Worm (Caenorhabditis elegans) whole organism, L4 larva: Measurements from ENCODE around the gene nhr-124.
A peak's percentile ranks its signal among the peaks of the same experiment; 100 is the strongest.

Experiments used
- D1046.2 ChIP-seq: fragments of 200-800 bp; sonication (Bioruptor generic); IDR thresholded peaks from 2 replicates; pipeline ENCODE4 v1.3.6; 2022; ENCODE audit warnings: missing genetic modification characterization, missing compliant biosample characterization
- F26F4.8 ChIP-seq: fragments of 200-800 bp; sonication (Bioruptor generic); conservative IDR thresholded peaks from 2 replicates; pipeline ENCODE4 v1.3.6; 2022; ENCODE audit warnings: missing genetic modification characterization, missing compliant biosample characterization
- F49E8.2 ChIP-seq: sonication (generic microtip); optimal IDR thresholded peaks from 2 replicates; lab custom pipeline; 2016; ENCODE audit warnings: missing compliant biosample characterization, mild to moderate bottlenecking, missing genetic modification characterization, borderline replicate concordance
- R02D3.7 ChIP-seq: fragments of 150-350 bp; sonication (generic microtip); optimal IDR thresholded peaks from 3 replicates; lab custom pipeline; 2014; ENCODE audit warnings: missing biosample characterization, missing genetic modification characterization
- T26A8.4 ChIP-seq: fragments of 200-800 bp; sonication (Bioruptor generic); IDR thresholded peaks from 2 replicates; pipeline ENCODE4 v1.3.6; 2022; ENCODE audit warnings: missing genetic modification characterization, missing compliant biosample characterization
- Y5F2A.4 ChIP-seq: fragments of 200-800 bp; sonication (Bioruptor generic); optimal IDR thresholded peaks from 2 replicates; lab custom pipeline; 2018; ENCODE audit warnings: mild to moderate bottlenecking, missing genetic modification characterization, missing compliant biosample characterization
- ZK546.5 ChIP-seq, 2 experiments: sonication (generic microtip); optimal IDR thresholded peaks; 2 replicates each; lab custom pipeline; 2017; ENCODE audit warnings: missing biosample characterization in 2 of 2, missing genetic modification characterization in 2 of 2
- ceh-28 ChIP-seq: fragments of 150-350 bp; optimal IDR thresholded peaks from 2 replicates; lab custom pipeline; 2014; ENCODE audit warnings: missing biosample characterization, missing genetic modification reagents, missing genetic modification characterization
- ceh-44 ChIP-seq: fragments of 200-800 bp; sonication (Bioruptor generic); IDR thresholded peaks from 2 replicates; pipeline ENCODE4 v1.3.6; 2022; ENCODE audit warnings: missing genetic modification reagents, missing genetic modification characterization, missing compliant biosample characterization
- ces-1 ChIP-seq: fragments of 150-350 bp; sonication (generic microtip); optimal IDR thresholded peaks from 4 replicates; lab custom pipeline; 2014; ENCODE audit warnings: missing biosample characterization, missing genetic modification reagents, missing genetic modification characterization
- daf-16 ChIP-seq, 3 experiments: sonication (generic microtip); optimal IDR thresholded peaks; 2 replicates each; lab custom pipeline; 2016 to 2017; ENCODE audit warnings: missing genetic modification characterization in 3 of 3, missing genetic modification reagents in 3 of 3, mild to moderate bottlenecking in 2 of 3, missing compliant biosample characterization in 2 of 3, missing biosample characterization in 1 of 3, moderate library complexity in 1 of 3
- daf-8 ChIP-seq: fragments of 200-800 bp; sonication (Bioruptor generic); IDR thresholded peaks from 2 replicates; pipeline ENCODE4 v1.3.6; 2022; ENCODE audit warnings: missing genetic modification characterization, missing compliant biosample characterization
- dmd-6 ChIP-seq: fragments of 200-800 bp; sonication (Bioruptor generic); IDR thresholded peaks from 2 replicates; pipeline ENCODE4 v1.3.6; 2022; ENCODE audit warnings: missing genetic modification reagents, missing genetic modification characterization, missing compliant biosample characterization
- dmd-8 ChIP-seq: fragments of 200-800 bp; sonication (Bioruptor generic); IDR thresholded peaks from 2 replicates; pipeline ENCODE4 v1.3.6; 2022; ENCODE audit warnings: missing genetic modification characterization, missing compliant biosample characterization
- duxl-1 ChIP-seq: sonication (generic microtip); optimal IDR thresholded peaks from 2 replicates; lab custom pipeline; 2016; ENCODE audit warnings: mild to moderate bottlenecking, missing genetic modification characterization, moderate library complexity, missing compliant biosample characterization; ENCODE audit not compliant: poor library complexity
- hlh-11 ChIP-seq: fragments of 200-800 bp; sonication (Bioruptor generic); optimal IDR thresholded peaks from 2 replicates; lab custom pipeline; 2018; ENCODE audit warnings: mild to moderate bottlenecking, missing genetic modification characterization, missing compliant biosample characterization
- lin-1 ChIP-seq: fragments of 200-800 bp; sonication (Bioruptor generic); IDR thresholded peaks from 2 replicates; pipeline ENCODE4 v1.3.6; 2022; ENCODE audit warnings: missing genetic modification reagents, missing genetic modification characterization, missing compliant biosample characterization
- lin-13 ChIP-seq: fragments of 150-350 bp; optimal IDR thresholded peaks from 2 replicates; lab custom pipeline; 2014; ENCODE audit warnings: missing biosample characterization, missing genetic modification reagents, missing genetic modification characterization
- lin-15B ChIP-seq: fragments of 150-350 bp; sonication (generic microtip); optimal IDR thresholded peaks from 3 replicates; lab custom pipeline; 2014; ENCODE audit warnings: missing biosample characterization, missing genetic modification characterization
- lin-38 ChIP-seq: fragments of 200-800 bp; sonication (Bioruptor generic); IDR thresholded peaks from 2 replicates; pipeline ENCODE4 v1.3.6; 2022; ENCODE audit warnings: missing genetic modification reagents, missing genetic modification characterization, missing compliant biosample characterization
- lsy-2 ChIP-seq, 2 experiments: fragments of 150-350 bp in 1 of 2; sonication (generic microtip) in 1 of 2; optimal IDR thresholded peaks; 2 replicates each; lab custom pipeline; 2014 to 2017; ENCODE audit warnings: missing biosample characterization in 2 of 2, missing genetic modification characterization in 2 of 2
- madf-9 ChIP-seq: fragments of 200-800 bp; sonication (Bioruptor generic); conservative IDR thresholded peaks from 2 replicates; pipeline ENCODE4 v1.3.6; 2022; ENCODE audit warnings: missing genetic modification reagents, missing genetic modification characterization, missing compliant biosample characterization
- nhr-11 ChIP-seq: fragments of 150-350 bp; optimal IDR thresholded peaks from 2 replicates; lab custom pipeline; 2014; ENCODE audit warnings: missing biosample characterization, missing genetic modification characterization
- nhr-111 ChIP-seq: fragments of 200-800 bp; sonication (Bioruptor generic); optimal IDR thresholded peaks from 2 replicates; lab custom pipeline; 2018; ENCODE audit warnings: mild to moderate bottlenecking, missing genetic modification characterization, missing compliant biosample characterization
- nhr-237 ChIP-seq: sonication (generic microtip); optimal IDR thresholded peaks from 2 replicates; lab custom pipeline; 2017; ENCODE audit warnings: missing biosample characterization, missing genetic modification characterization
- nhr-48 ChIP-seq: sonication (generic microtip); optimal IDR thresholded peaks from 2 replicates; lab custom pipeline; 2016; ENCODE audit warnings: mild to moderate bottlenecking, missing genetic modification characterization, missing compliant biosample characterization
- nhr-6 ChIP-seq: fragments of 150-350 bp; optimal IDR thresholded peaks from 2 replicates; lab custom pipeline; 2014; ENCODE audit warnings: missing biosample characterization, missing genetic modification characterization
- nhr-77 ChIP-seq: fragments of 150-350 bp; optimal IDR thresholded peaks from 2 replicates; lab custom pipeline; 2014; ENCODE audit warnings: missing biosample characterization, missing genetic modification characterization
- saeg-2 ChIP-seq: fragments of 200-800 bp; sonication (Bioruptor generic); IDR thresholded peaks from 2 replicates; pipeline ENCODE4 v1.3.6; 2022; ENCODE audit warnings: missing genetic modification reagents, missing genetic modification characterization, missing compliant biosample characterization
- set-16 ChIP-seq: fragments of 200-800 bp; sonication (Bioruptor generic); IDR thresholded peaks from 2 replicates; pipeline ENCODE4 v1.3.6; 2022; ENCODE audit warnings: missing genetic modification reagents, missing genetic modification characterization, missing compliant biosample characterization
- snpc-4 ChIP-seq: fragments of 150-350 bp; optimal IDR thresholded peaks from 2 replicates; lab custom pipeline; 2014; ENCODE audit warnings: missing biosample characterization, missing genetic modification characterization
- tag-97 ChIP-seq: fragments of 200-800 bp; sonication (Bioruptor generic); IDR thresholded peaks from 2 replicates; pipeline ENCODE4 v1.3.6; 2022; ENCODE audit warnings: missing genetic modification characterization, missing compliant biosample characterization
- unc-39 ChIP-seq: sonication (generic microtip); optimal IDR thresholded peaks from 2 replicates; lab custom pipeline; 2017; ENCODE audit warnings: missing biosample characterization, missing genetic modification characterization
- unc-62 ChIP-seq, 3 experiments: fragments of 150-350 bp in 1 of 3; sonication (generic microtip); optimal IDR thresholded peaks in 2 of 3; peaks in 1 of 3; 1 replicate in 1 of 3; 2 replicates in 2 of 3; lab custom pipeline; 2014 to 2017; ENCODE audit warnings: missing biosample characterization in 3 of 3, missing genetic modification characterization in 3 of 3, missing genetic modification reagents in 3 of 3, missing genotype in 1 of 3
- vab-7 ChIP-seq: fragments of 200-800 bp; sonication (Bioruptor generic); IDR thresholded peaks from 2 replicates; pipeline ENCODE4 v1.3.6; 2022; ENCODE audit warnings: missing genetic modification reagents, missing genetic modification characterization, missing compliant biosample characterization
- zip-2 ChIP-seq: fragments of 150-350 bp; optimal IDR thresholded peaks from 2 replicates; lab custom pipeline; 2014; ENCODE audit warnings: missing biosample characterization, missing genetic modification characterization
- ztf-11 ChIP-seq: fragments of 150-350 bp; optimal IDR thresholded peaks from 2 replicates; lab custom pipeline; 2014; ENCODE audit warnings: missing biosample characterization, missing genetic modification characterization
- ztf-7 ChIP-seq: fragments of 150-350 bp; optimal IDR thresholded peaks from 2 replicates; lab custom pipeline; 2014; ENCODE audit warnings: missing biosample characterization, missing genetic modification characterization

The nhr-124 gene

ce11 chrV:3868905-3869304 lies 17.1 kb downstream of the nhr-124 start, which contains the start of gene nhr-157:
Gene nhr-157, minus strand, starts transcription at chrV:3869005.
- no peak for TF ChIP-seq T26A8.4 (GFP tag; lab: Robert Waterston, UW)
- TF ChIP-seq, all 104 proteins: peak for 0

- TF ChIP-seq R02D3.7 (no peak), lin-15B (no peak), nhr-237 (no peak), unc-39 (tag; lab: Kevin White, UChicago) (no peak), unc-62 (GFP tag; optimal IDR thresholded peaks at IDR 0.05 in 1 of 2; lab: Kevin White, UChicago) (no peak), unc-62 (tag; optimal IDR thresholded peaks at IDR 0.05; lab: Kevin White, UChicago) (no peak), duxl-1 (tag; lab: Kevin White, UChicago) (no peak), nhr-11 (tag; lab: Kevin White, UChicago) (no peak), ceh-28 (tag; lab: Kevin White, UChicago) (no peak), lin-1 (no peak)
- TF ChIP-seq, all 104 proteins: peak for 0
Measured at ce11 chrV:3865273-3865672, 20.7 kb downstream of the nhr-124 start.

ce11 chrV:3862851-3863250 lies 23.2 kb downstream of the nhr-124 start, which contains the start of gene nhr-187:
Gene nhr-187, minus strand, starts transcription at chrV:3862951.
- TF ChIP-seq dmd-8 (no peak), unc-62 (GFP tag; optimal IDR thresholded peaks at IDR 0.05 in 1 of 2; lab: Kevin White, UChicago) (peak in 1 of 2 experiments; percentile 25), unc-62 (tag; optimal IDR thresholded peaks at IDR 0.05; lab: Kevin White, UChicago) (no peak)

DNA sequence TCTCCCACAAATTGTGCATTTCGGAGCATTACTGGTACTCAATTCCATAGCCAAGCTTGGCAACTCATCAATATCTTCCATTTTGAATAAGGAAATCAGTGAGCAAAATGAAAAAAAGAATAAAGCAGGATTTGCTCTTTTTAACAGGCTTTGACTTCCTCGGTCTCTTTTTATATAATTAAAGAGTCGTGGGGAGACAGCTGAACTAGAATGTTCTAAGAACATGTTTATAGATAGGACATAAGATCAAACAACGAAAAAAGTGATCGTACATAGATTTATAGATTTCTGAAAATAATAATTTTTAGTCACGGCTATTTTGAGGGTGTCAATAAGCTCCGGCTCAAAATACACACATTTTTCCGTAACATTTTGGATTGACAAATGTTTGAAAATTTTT lies 25.9 kb downstream of the nhr-124 start, which contains the start of gene nhr-189:
nhr-189 (minus strand) TSS at position 121 of the 400 bp plus-strand sequence.
- TF ChIP-seq nhr-48 (tag; lab: Kevin White, UChicago) (no peak), nhr-111 (GFP tag; lab: Kevin White, UChicago) (no peak), daf-8 (GFP tag; lab: Robert Waterston, UW) (no peak), Y5F2A.4 (GFP tag; lab: Kevin White, UChicago) (no peak), hlh-11 (tag; lab: Kevin White, UChicago) (no peak)
- TF ChIP-seq, all 104 proteins: peak for 0

ce11 chrV:3857778-3858177 lies 28.2 kb downstream of the nhr-124 start, which contains the start of gene nhr-188:
Gene nhr-188, minus strand, starts transcription at chrV:3857861.
- TF ChIP-seq madf-9 (GFP tag; lab: Robert Waterston, UW) (no peak), nhr-111 (GFP tag; lab: Kevin White, UChicago) (no peak), daf-16 (GFP tag; optimal IDR thresholded peaks at IDR 0.05; lab: Kevin White, UChicago) (no peak), daf-16 (tag; optimal IDR thresholded peaks at IDR 0.05; lab: Kevin White, UChicago) (no peak), lin-13 (no peak), ztf-7 (no peak), lsy-2 (tag; optimal IDR thresholded peaks at IDR 0.05; lab: Kevin White, UChicago) (no peak), ztf-11 (tag; lab: Kevin White, UChicago) (no peak), tag-97 (no peak)

- TF ChIP-seq lin-38 (no peak), vab-7 (GFP tag; lab: Robert Waterston, UW) (no peak), nhr-77 (tag; lab: Kevin White, UChicago) (no peak), nhr-11 (tag; lab: Kevin White, UChicago) (peak; percentile 8), snpc-4 (tag; lab: Kevin White, UChicago) (no peak), F49E8.2 (tag; lab: Kevin White, UChicago) (no peak), D1046.2 (no peak)
Measured at ce11 chrV:3855916-3856315, 30.1 kb downstream of the nhr-124 start.

ce11 chrV:3854847-3855246 lies 31.2 kb downstream of the nhr-124 start, which contains the start of gene nhr-186:
Gene nhr-186, minus strand, starts transcription at chrV:3854947.
- no peak for TF ChIP-seq ceh-44 (GFP tag; lab: Robert Waterston, UW)
- no peak for TF ChIP-seq ZK546.5 (tag; optimal IDR thresholded peaks at IDR 0.05; lab: Kevin White, UChicago)
- TF ChIP-seq nhr-6 (tag; lab: Kevin White, UChicago): no peak
- TF ChIP-seq tag-97: no peak
- TF ChIP-seq ces-1 (GFP tag; lab: Kevin White, UChicago): no peak
- no peak for TF ChIP-seq unc-62 (GFP tag; optimal IDR thresholded peaks at IDR 0.05 in 1 of 2; lab: Kevin White, UChicago)
- TF ChIP-seq unc-62 (tag; optimal IDR thresholded peaks at IDR 0.05; lab: Kevin White, UChicago): no peak
- no peak for TF ChIP-seq zip-2
- no peak for TF ChIP-seq dmd-6 (GFP tag; lab: Robert Waterston, UW)
- no peak for TF ChIP-seq F26F4.8
- no peak for TF ChIP-seq set-16
- no peak for TF ChIP-seq saeg-2 (GFP tag; lab: Robert Waterston, UW)
- no peak for TF ChIP-seq F49E8.2 (tag; lab: Kevin White, UChicago)
- TF ChIP-seq ztf-11 (tag; lab: Kevin White, UChicago): no peak
